Fruit fly (Drosophila melanogaster): Measurements from ENCODE around the gene gammaSnap2.

The gammaSnap2 gene

dm6 chr3R:10121266-10121904, at the start of gene gammaSnap2, which contains the start of gene ATPsynepsilonL:
gammaSnap2 (minus strand) TSS chr3R:10121400.
ATPsynepsilonL (plus strand) TSS chr3R:10121773.
- TF ChIP-seq h (optimal IDR thresholded peaks at IDR 0.05) (no peak), ttk (optimal IDR thresholded peaks at IDR 0.05) (no peak), psq (optimal IDR thresholded peaks at IDR 0.05) (no peak), insv (optimal IDR thresholded peaks at IDR 0.05) (no peak), Sin3A (optimal IDR thresholded peaks at IDR 0.05) (no peak), Myc (optimal IDR thresholded peaks at IDR 0.05) (no peak)

- TF ChIP-seq insv (optimal IDR thresholded peaks at IDR 0.05) (no peak), psq (optimal IDR thresholded peaks at IDR 0.05) (no peak), Sin3A (optimal IDR thresholded peaks at IDR 0.05) (no peak), ttk (optimal IDR thresholded peaks at IDR 0.05) (no peak), Myc (optimal IDR thresholded peaks at IDR 0.05) (no peak), h (optimal IDR thresholded peaks at IDR 0.05) (no peak)
These were observed 49.2 kb upstream of the gammaSnap2 start, which contains the start of gene Best1 for dm6 chr3R:10170356-10170876. Best1 (minus strand) TSS chr3R:10170487.

dm6 chr3R:10169124-10169766, 48.0 kb upstream of the gammaSnap2 start:
- TF ChIP-seq psq (optimal IDR thresholded peaks at IDR 0.05) = no peak
- no peak for TF ChIP-seq h (optimal IDR thresholded peaks at IDR 0.05)
- TF ChIP-seq Sin3A (optimal IDR thresholded peaks at IDR 0.05) = no peak
- no peak for TF ChIP-seq insv (optimal IDR thresholded peaks at IDR 0.05)
- TF ChIP-seq ttk (optimal IDR thresholded peaks at IDR 0.05) = no peak
- TF ChIP-seq Myc (optimal IDR thresholded peaks at IDR 0.05) = no peak

dm6 chr3R:10168483-10169064, 47.4 kb upstream of the gammaSnap2 start:
- TF ChIP-seq h (optimal IDR thresholded peaks at IDR 0.05) (no peak), psq (optimal IDR thresholded peaks at IDR 0.05) (no peak)

dm6 chr3R:10167280-10167679, 46.1 kb upstream of the gammaSnap2 start:
- TF ChIP-seq ttk (optimal IDR thresholded peaks at IDR 0.05) = no peak
- TF ChIP-seq Sin3A (optimal IDR thresholded peaks at IDR 0.05) = no peak
- TF ChIP-seq insv (optimal IDR thresholded peaks at IDR 0.05) = no peak
- TF ChIP-seq Myc (optimal IDR thresholded peaks at IDR 0.05) = no peak
- no peak for TF ChIP-seq psq (optimal IDR thresholded peaks at IDR 0.05)
- no peak for TF ChIP-seq h (optimal IDR thresholded peaks at IDR 0.05)

- TF ChIP-seq h (optimal IDR thresholded peaks at IDR 0.05) = no peak
- no peak for TF ChIP-seq ttk (optimal IDR thresholded peaks at IDR 0.05)
- TF ChIP-seq psq (optimal IDR thresholded peaks at IDR 0.05) = no peak
- TF ChIP-seq Myc (optimal IDR thresholded peaks at IDR 0.05) = no peak
- no peak for TF ChIP-seq insv (optimal IDR thresholded peaks at IDR 0.05)
- TF ChIP-seq Sin3A (optimal IDR thresholded peaks at IDR 0.05) = no peak
These were observed 45.1 kb upstream of the gammaSnap2 start for dm6 chr3R:10166334-10166733.

- TF ChIP-seq ttk (optimal IDR thresholded peaks at IDR 0.05) (no peak), insv (optimal IDR thresholded peaks at IDR 0.05) (no peak), psq (optimal IDR thresholded peaks at IDR 0.05) (no peak), Sin3A (optimal IDR thresholded peaks at IDR 0.05) (no peak), h (optimal IDR thresholded peaks at IDR 0.05) (no peak), Myc (optimal IDR thresholded peaks at IDR 0.05) (no peak)
These were observed 40.0 kb upstream of the gammaSnap2 start, which contains the start of gene CG6254 for dm6 chr3R:10161163-10161562. CG6254 (minus strand) TSS chr3R:10161331.

- TF ChIP-seq Myc (optimal IDR thresholded peaks at IDR 0.05) = no peak
- TF ChIP-seq psq (optimal IDR thresholded peaks at IDR 0.05) = no peak
- TF ChIP-seq Sin3A (optimal IDR thresholded peaks at IDR 0.05) = no peak
- no peak for TF ChIP-seq insv (optimal IDR thresholded peaks at IDR 0.05)
- TF ChIP-seq ttk (optimal IDR thresholded peaks at IDR 0.05) = no peak
- TF ChIP-seq h (optimal IDR thresholded peaks at IDR 0.05) = no peak
These were observed 32.9 kb upstream of the gammaSnap2 start for dm6 chr3R:10153957-10154685.

- TF ChIP-seq insv (optimal IDR thresholded peaks at IDR 0.05) (no peak), h (optimal IDR thresholded peaks at IDR 0.05) (no peak), Myc (optimal IDR thresholded peaks at IDR 0.05) (no peak), ttk (optimal IDR thresholded peaks at IDR 0.05) (no peak), Sin3A (optimal IDR thresholded peaks at IDR 0.05) (no peak), psq (optimal IDR thresholded peaks at IDR 0.05) (no peak)
These were observed 30.8 kb upstream of the gammaSnap2 start, which contains the start of gene CG34303 for dm6 chr3R:10151830-10152513. CG34303 (minus strand) TSS chr3R:10151880.

dm6 chr3R:10150555-10150954, 29.4 kb upstream of the gammaSnap2 start:
- TF ChIP-seq psq (optimal IDR thresholded peaks at IDR 0.05) (no peak), insv (optimal IDR thresholded peaks at IDR 0.05) (no peak), Myc (optimal IDR thresholded peaks at IDR 0.05) (no peak), ttk (optimal IDR thresholded peaks at IDR 0.05) (no peak), h (optimal IDR thresholded peaks at IDR 0.05) (no peak), Sin3A (optimal IDR thresholded peaks at IDR 0.05) (no peak)

All from Kc167 (cell line).